Fruit fly (Drosophila melanogaster) whole organism: ENCODE results near the gene CG43082.

ENCODE experiments used
- CG8478 ChIP-seq: fragments of >200 bp; optimal IDR thresholded peaks from 2 replicates; lab custom pipeline; 2018; ENCODE audit warnings: inconsistent platforms
- psq ChIP-seq: fragments of >200 bp; optimal IDR thresholded peaks from 2 replicates; lab custom pipeline; 2017

dm6 chr3L:15637618-15638017, 24.0 kb upstream of the CG43082 start:
- TF ChIP-seq CG8478, result no peak
- no peak for TF ChIP-seq psq (lab: Kevin White, UChicago)
